Worm (Caenorhabditis elegans) whole organism, midembryonic: ENCODE data around the gene daf-31.

Experiments used
- ref-1 ChIP-seq: fragments of 200-800 bp; sonication (Bioruptor generic); conservative IDR thresholded peaks from 2 replicates; pipeline ENCODE4 v1.3.6; 2022; ENCODE audit warnings: missing genetic modification reagents, missing genetic modification characterization, missing compliant biosample characterization
- tab-1 ChIP-seq: fragments of 200-800 bp; sonication (Bioruptor generic); IDR thresholded peaks from 2 replicates; pipeline ENCODE4 v1.3.6; 2022; ENCODE audit warnings: missing genetic modification characterization, missing compliant biosample characterization
- ztf-29 ChIP-seq: fragments of 200-800 bp; sonication (Bioruptor generic); IDR thresholded peaks from 2 replicates; pipeline ENCODE4 v1.3.6; 2022; ENCODE audit warnings: missing genetic modification reagents, missing genetic modification characterization, missing compliant biosample characterization

DNA sequence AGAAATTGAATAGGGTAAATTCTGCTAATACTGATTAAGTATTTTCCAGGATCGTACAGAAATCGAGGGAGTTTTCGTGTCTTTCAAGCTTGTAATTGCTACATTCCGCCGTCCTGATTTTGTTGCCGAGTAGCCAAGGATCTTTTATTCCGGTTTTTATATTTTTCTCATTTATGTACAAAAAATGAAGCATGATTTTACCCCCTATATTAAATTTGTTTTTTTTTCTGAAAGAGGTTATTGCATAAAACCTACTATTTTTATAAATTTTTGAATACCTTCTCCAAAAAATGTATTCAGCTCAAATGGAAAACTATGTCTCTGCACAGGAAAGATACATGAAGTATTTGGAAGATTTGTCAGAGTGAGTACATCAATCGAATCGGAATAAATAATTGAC is 9.6 kb downstream of the daf-31 start, which contains the start of gene F35H10.6:
- TF ChIP-seq tab-1 (GFP tag; lab: Robert Waterston, UW), result no peak
- no peak for TF ChIP-seq ref-1 (GFP tag; lab: Robert Waterston, UW)
- TF ChIP-seq ztf-29, result no peak
